Fruit fly (Drosophila melanogaster): ENCODE results near the gene betaggt-I.
A peak's percentile ranks its signal among the peaks of the same experiment; 100 is the strongest.

betaggt-I gene

dm6 chr2L:4907986-4908385 is 37.4 kb upstream of the betaggt-I start (continued):
- TF ChIP-seq cg (GFP tag; optimal IDR thresholded peaks at IDR 0.05) (no peak), CG33557 (GFP tag; optimal IDR thresholded peaks at IDR 0.05) (no peak), CG15011 (GFP tag; optimal IDR thresholded peaks at IDR 0.05) (peak; percentile 30), ase (GFP tag; IDR thresholded peaks at IDR 0.05) (peak; percentile 75; the same call in 2 of the 3 replicates), CG2120 (GFP tag; optimal IDR thresholded peaks at IDR 0.05) (no peak), onecut (GFP tag; IDR thresholded peaks at IDR 0.05) (peak; percentile 60), CG8359 (GFP tag; optimal IDR thresholded peaks at IDR 0.05; ENCODE audit: borderline replicate concordance) (peak; percentile 20), ssp (GFP tag; IDR thresholded peaks at IDR 0.05) (peak; percentile 38; the same call in 1 of the 2 replicates), CG10654 (GFP tag; optimal IDR thresholded peaks at IDR 0.05) (peak; percentile 53), stc (GFP tag; IDR thresholded peaks at IDR 0.05) (peak; percentile 86), ara (GFP tag; IDR thresholded peaks at IDR 0.05) (no peak; the same call in 1 of the 2 replicates), Six4 (GFP tag; optimal IDR thresholded peaks at IDR 0.05) (peak; percentile 50), Eip74EF (GFP tag; optimal IDR thresholded peaks at IDR 0.05) (peak in 1 of 2 experiments; percentile 84), CG3281 (GFP tag; optimal IDR thresholded peaks at IDR 0.05) (peak; percentile 36), pb (GFP tag; optimal IDR thresholded peaks at IDR 0.05) (no peak), lmd (GFP tag; IDR thresholded peaks at IDR 0.05) (peak; percentile 60), chinmo (GFP tag; IDR thresholded peaks at IDR 0.05; ENCODE audit: partially characterized antibody) (0 out of 4 replicates have a peak, but pooled peaks have one; percentile 26), CG11247 (GFP tag; IDR thresholded peaks at IDR 0.05) (peak; percentile 20; the same call in 1 of the 2 replicates), Fer2 (tag; optimal IDR thresholded peaks at IDR 0.05) (peak; percentile 23), tll (GFP tag; optimal IDR thresholded peaks at IDR 0.05) (no peak), CG18619 (GFP tag; optimal IDR thresholded peaks at IDR 0.05) (peak; percentile 55), crc (GFP tag; optimal IDR thresholded peaks at IDR 0.05) (no peak), CG7357 (GFP tag; IDR thresholded peaks at IDR 0.05) (0 out of 3 replicates have a peak, but pooled peaks have one; percentile 47), bab2 (GFP tag; optimal IDR thresholded peaks at IDR 0.05) (peak; percentile 14), Dek (tag; optimal IDR thresholded peaks at IDR 0.05) (peak; percentile 55), gt (GFP tag; IDR thresholded peaks at IDR 0.05) (no peak), CG7987 (GFP tag; optimal IDR thresholded peaks at IDR 0.05) (peak; percentile 44), insv (GFP tag; optimal IDR thresholded peaks at IDR 0.05) (no peak), Dip3 (GFP tag; optimal IDR thresholded peaks at IDR 0.05) (no peak), CG1832 (GFP tag; optimal IDR thresholded peaks at IDR 0.05) (no peak), row (GFP tag; IDR thresholded peaks at IDR 0.05) (peak; percentile 72), vvl (GFP tag; IDR thresholded peaks at IDR 0.05) (peak; percentile 87), Xrp1 (GFP tag; IDR thresholded peaks at IDR 0.05) (peak; percentile 72), sqz (GFP tag; optimal IDR thresholded peaks at IDR 0.05) (peak; percentile 64), sens (GFP tag) (peak; percentile 90), HmgD (GFP tag; optimal IDR thresholded peaks at IDR 0.05) (no peak), ap (GFP tag; IDR thresholded peaks at IDR 0.05) (peak; percentile 61), ranshi (GFP tag; IDR thresholded peaks at IDR 0.05) (peak; percentile 51; the same call in 1 of the 2 replicates), CG1233 (GFP tag; optimal IDR thresholded peaks at IDR 0.05) (peak; percentile 58), Ptx1 (GFP tag; IDR thresholded peaks at IDR 0.05) (peak; percentile 76), zf30C (GFP tag; optimal IDR thresholded peaks at IDR 0.05) (peak; percentile 12), CG2875 (GFP tag; optimal IDR thresholded peaks at IDR 0.05) (peak; percentile 74), CG6683 (GFP tag; optimal IDR thresholded peaks at IDR 0.05) (peak; percentile 5), CG6854 (GFP tag; optimal IDR thresholded peaks at IDR 0.05) (peak; percentile 62), CG3407 (GFP tag; optimal IDR thresholded peaks at IDR 0.05) (peak; percentile 75), Poxn (GFP tag; IDR thresholded peaks at IDR 0.05) (no peak), exex (tag; optimal IDR thresholded peaks at IDR 0.05) (peak; percentile 16), CG34376 (GFP tag; optimal IDR thresholded peaks at IDR 0.05) (no peak), hkb (optimal IDR thresholded peaks at IDR 0.05) (no peak), hkb (GFP tag; IDR thresholded peaks at IDR 0.05) (peak; percentile 94), crp (GFP tag; optimal IDR thresholded peaks at IDR 0.05) (peak in 1 of 2 experiments; percentile 1)

All from whole organism, embryonic.